Worm (Caenorhabditis elegans): ENCODE results near the gene gmeb-2.

DNA sequence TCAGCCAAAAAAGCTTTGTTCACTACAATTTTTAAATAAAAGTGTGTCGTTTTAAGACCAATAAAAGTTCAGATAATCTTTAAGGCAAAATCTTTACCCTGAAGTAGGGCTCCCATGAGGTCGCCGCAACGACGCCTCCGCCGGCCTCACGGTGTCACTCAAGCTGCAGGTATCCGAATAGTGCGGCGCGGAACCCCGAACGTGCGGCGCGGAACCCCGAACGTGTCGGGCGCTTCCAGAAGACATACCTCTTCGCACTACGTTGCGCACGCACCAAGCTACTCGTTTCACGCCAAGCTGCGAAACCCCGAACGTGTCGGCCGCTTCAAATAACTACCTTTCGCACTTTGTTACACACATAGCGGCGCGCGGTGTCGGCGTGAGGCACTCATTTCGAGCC lies 34.0 kb downstream of the gmeb-2 start:
- TF ChIP-seq hmg-20 (GFP tag; IDR thresholded peaks at IDR 0.05): no peak
- no peak for TF ChIP-seq F57C9.4 (tag; optimal IDR thresholded peaks at IDR 0.05)
- TF ChIP-seq dox-1 (GFP tag; IDR thresholded peaks at IDR 0.05): no peak

All from whole organism, young adult.